Worm (Caenorhabditis elegans) whole organism, L4 larva: ENCODE measurements around the gene col-151.
A peak's percentile ranks its signal among the peaks of the same experiment; 100 is the strongest.

Experiments
- F10B5.3 ChIP-seq: sonication (generic microtip); optimal IDR thresholded peaks from 2 replicates; lab custom pipeline; 2016; ENCODE audit warnings: mild to moderate bottlenecking, missing genetic modification characterization, missing compliant biosample characterization
- F44E2.7 ChIP-seq: fragments of 200-800 bp; sonication (Bioruptor generic); IDR thresholded peaks from 2 replicates; pipeline ENCODE4 v2.1.2; 2022; ENCODE audit warnings: missing genetic modification characterization, missing compliant biosample characterization
- R02D3.7 ChIP-seq: fragments of 150-350 bp; sonication (generic microtip); optimal IDR thresholded peaks from 3 replicates; lab custom pipeline; 2014; ENCODE audit warnings: missing biosample characterization, missing genetic modification characterization
- Y5F2A.4 ChIP-seq: fragments of 200-800 bp; sonication (Bioruptor generic); optimal IDR thresholded peaks from 2 replicates; lab custom pipeline; 2018; ENCODE audit warnings: mild to moderate bottlenecking, missing genetic modification characterization, missing compliant biosample characterization
- Y75B8A.6 ChIP-seq: fragments of 200-800 bp; sonication (Bioruptor generic); IDR thresholded peaks from 2 replicates; pipeline ENCODE4 v1.3.6; 2022; ENCODE audit warnings: missing genetic modification reagents, missing genetic modification characterization, missing compliant biosample characterization
- ZK337.2 ChIP-seq: fragments of 200-800 bp; sonication (Bioruptor generic); IDR thresholded peaks from 2 replicates; pipeline ENCODE4 v1.3.6; 2022; ENCODE audit warnings: missing genetic modification reagents, missing genetic modification characterization, missing compliant biosample characterization
- aha-1 ChIP-seq: fragments of 150-350 bp; peaks from one replicate; lab custom pipeline; 2014; ENCODE audit warnings: missing biosample characterization, missing genetic modification characterization
- ama-1 ChIP-seq: fragments of 150-350 bp; optimal IDR thresholded peaks from 2 replicates; lab custom pipeline; 2014; ENCODE audit warnings: inconsistent platforms, mixed read lengths
- arid-1 ChIP-seq: fragments of 200-800 bp; sonication (Bioruptor generic); conservative IDR thresholded peaks from 2 replicates; pipeline ENCODE4 v1.3.6; 2022; ENCODE audit warnings: missing genetic modification reagents, missing genetic modification characterization, missing compliant biosample characterization
- attf-4 ChIP-seq: sonication (generic microtip); optimal IDR thresholded peaks from 3 replicates; lab custom pipeline; 2017; ENCODE audit warnings: missing biosample characterization, missing genetic modification characterization
- ceh-20 ChIP-seq: fragments of 200-800 bp; sonication (Bioruptor generic); IDR thresholded peaks from 2 replicates; pipeline ENCODE4 v1.3.6; 2022; ENCODE audit warnings: missing genetic modification reagents, missing genetic modification characterization, missing compliant biosample characterization
- ceh-28 ChIP-seq: fragments of 150-350 bp; optimal IDR thresholded peaks from 2 replicates; lab custom pipeline; 2014; ENCODE audit warnings: missing biosample characterization, missing genetic modification reagents, missing genetic modification characterization
- ceh-82 ChIP-seq: sonication (generic microtip); optimal IDR thresholded peaks from 2 replicates; lab custom pipeline; 2017; ENCODE audit warnings: missing biosample characterization, missing genetic modification characterization
- daf-16 ChIP-seq, 3 experiments: sonication (generic microtip); optimal IDR thresholded peaks; 2 replicates each; lab custom pipeline; 2016 to 2017; ENCODE audit warnings: missing genetic modification characterization in 3 of 3, missing genetic modification reagents in 3 of 3, mild to moderate bottlenecking in 2 of 3, missing compliant biosample characterization in 2 of 3, missing biosample characterization in 1 of 3, moderate library complexity in 1 of 3
- dmd-6 ChIP-seq: fragments of 200-800 bp; sonication (Bioruptor generic); IDR thresholded peaks from 2 replicates; pipeline ENCODE4 v1.3.6; 2022; ENCODE audit warnings: missing genetic modification reagents, missing genetic modification characterization, missing compliant biosample characterization
- dpl-1 ChIP-seq: fragments of 150-350 bp; optimal IDR thresholded peaks from 2 replicates; lab custom pipeline; 2014; ENCODE audit warnings: missing biosample characterization, missing genetic modification reagents, missing genetic modification characterization
- duxl-1 ChIP-seq: sonication (generic microtip); optimal IDR thresholded peaks from 2 replicates; lab custom pipeline; 2016; ENCODE audit warnings: mild to moderate bottlenecking, missing genetic modification characterization, moderate library complexity, missing compliant biosample characterization; ENCODE audit not compliant: poor library complexity
- dve-1 ChIP-seq: sonication (generic microtip); optimal IDR thresholded peaks from 2 replicates; lab custom pipeline; 2017; ENCODE audit warnings: antibody characterized with exemption, mild to moderate bottlenecking, missing genetic modification characterization, missing compliant biosample characterization; ENCODE audit not compliant: insufficient read depth
- egl-43 ChIP-seq: fragments of 200-800 bp; sonication (Bioruptor generic); IDR thresholded peaks from 2 replicates; pipeline ENCODE4 v1.3.6; 2022; ENCODE audit warnings: missing genetic modification reagents, missing genetic modification characterization, missing compliant biosample characterization
- fos-1 ChIP-seq: fragments of 150-350 bp; optimal IDR thresholded peaks from 2 replicates; lab custom pipeline; 2014; ENCODE audit warnings: missing biosample characterization, missing genetic modification characterization
- hif-1 ChIP-seq, 2 experiments: sonication (generic microtip); optimal IDR thresholded peaks; 2 replicates each; lab custom pipeline; 2016 to 2017; ENCODE audit warnings: missing compliant biosample characterization in 2 of 2, missing genetic modification characterization in 2 of 2, missing genetic modification reagents in 2 of 2, missing genotype in 2 of 2, mild to moderate bottlenecking in 1 of 2
- hlh-11 ChIP-seq: fragments of 200-800 bp; sonication (Bioruptor generic); optimal IDR thresholded peaks from 2 replicates; lab custom pipeline; 2018; ENCODE audit warnings: mild to moderate bottlenecking, missing genetic modification characterization, missing compliant biosample characterization
- hlh-30 ChIP-seq: sonication (generic microtip); optimal IDR thresholded peaks from 2 replicates; lab custom pipeline; 2017; ENCODE audit warnings: antibody characterized with exemption, mild to moderate bottlenecking, missing genetic modification characterization, missing compliant biosample characterization; ENCODE audit not compliant: insufficient read depth
- hmg-1.1 ChIP-seq: fragments of 200-800 bp; sonication (Bioruptor generic); IDR thresholded peaks from 2 replicates; pipeline ENCODE4 v1.3.6; 2022; ENCODE audit warnings: missing genetic modification reagents, missing genetic modification characterization, missing compliant biosample characterization
- lin-1 ChIP-seq: fragments of 200-800 bp; sonication (Bioruptor generic); IDR thresholded peaks from 2 replicates; pipeline ENCODE4 v1.3.6; 2022; ENCODE audit warnings: missing genetic modification reagents, missing genetic modification characterization, missing compliant biosample characterization
- lin-13 ChIP-seq: fragments of 150-350 bp; optimal IDR thresholded peaks from 2 replicates; lab custom pipeline; 2014; ENCODE audit warnings: missing biosample characterization, missing genetic modification reagents, missing genetic modification characterization
- lin-15B ChIP-seq: fragments of 150-350 bp; sonication (generic microtip); optimal IDR thresholded peaks from 3 replicates; lab custom pipeline; 2014; ENCODE audit warnings: missing biosample characterization, missing genetic modification characterization
- lin-38 ChIP-seq: fragments of 200-800 bp; sonication (Bioruptor generic); IDR thresholded peaks from 2 replicates; pipeline ENCODE4 v1.3.6; 2022; ENCODE audit warnings: missing genetic modification reagents, missing genetic modification characterization, missing compliant biosample characterization
- lir-3 ChIP-seq: sonication (generic microtip); optimal IDR thresholded peaks from 2 replicates; lab custom pipeline; 2016; ENCODE audit warnings: mild to moderate bottlenecking, missing genetic modification characterization, missing compliant biosample characterization
- lsy-2 ChIP-seq, 2 experiments: fragments of 150-350 bp in 1 of 2; sonication (generic microtip) in 1 of 2; optimal IDR thresholded peaks; 2 replicates each; lab custom pipeline; 2014 to 2017; ENCODE audit warnings: missing biosample characterization in 2 of 2, missing genetic modification characterization in 2 of 2
- mdl-1 ChIP-seq, 2 experiments: fragments of 150-350 bp in 1 of 2; sonication (generic microtip) in 1 of 2; optimal IDR thresholded peaks; 2 replicates each; lab custom pipeline; 2014 to 2017; ENCODE audit warnings: missing biosample characterization in 2 of 2, missing genetic modification characterization in 2 of 2
- mdt-29 ChIP-seq: fragments of 200-800 bp; sonication (Bioruptor generic); IDR thresholded peaks from 2 replicates; pipeline ENCODE4 v1.3.6; 2022; ENCODE audit warnings: missing genetic modification reagents, missing genetic modification characterization, missing compliant biosample characterization
- mes-2 ChIP-seq: sonication (generic microtip); optimal IDR thresholded peaks from 2 replicates; lab custom pipeline; 2016; ENCODE audit warnings: missing genotype, mild to moderate bottlenecking, missing genetic modification characterization, missing compliant biosample characterization; ENCODE audit not compliant: poor library complexity, severe bottlenecking
- mxl-3 ChIP-seq: fragments of 200-800 bp; sonication (Bioruptor generic); optimal IDR thresholded peaks from 2 replicates; lab custom pipeline; 2018; ENCODE audit warnings: mild to moderate bottlenecking, missing genetic modification characterization, missing compliant biosample characterization
- nhr-102 ChIP-seq: sonication (generic microtip); optimal IDR thresholded peaks from 2 replicates; lab custom pipeline; 2016; ENCODE audit warnings: mild to moderate bottlenecking, missing genetic modification characterization, moderate library complexity, missing compliant biosample characterization
- nhr-111 ChIP-seq: fragments of 200-800 bp; sonication (Bioruptor generic); optimal IDR thresholded peaks from 2 replicates; lab custom pipeline; 2018; ENCODE audit warnings: mild to moderate bottlenecking, missing genetic modification characterization, missing compliant biosample characterization
- nhr-237 ChIP-seq: sonication (generic microtip); optimal IDR thresholded peaks from 2 replicates; lab custom pipeline; 2017; ENCODE audit warnings: missing biosample characterization, missing genetic modification characterization
- nhr-28 ChIP-seq: fragments of 150-350 bp; optimal IDR thresholded peaks from 2 replicates; lab custom pipeline; 2014; ENCODE audit warnings: missing biosample characterization, missing genetic modification characterization
- nhr-42 ChIP-seq: fragments of 200-800 bp; sonication (Bioruptor generic); IDR thresholded peaks from 2 replicates; pipeline ENCODE4 v1.3.6; 2022; ENCODE audit warnings: missing genetic modification characterization, missing compliant biosample characterization
- pqm-1 ChIP-seq: sonication (generic microtip); optimal IDR thresholded peaks from 2 replicates; lab custom pipeline; 2017; ENCODE audit warnings: missing biosample characterization, missing genetic modification characterization
- rbr-2 ChIP-seq: sonication (generic microtip); optimal IDR thresholded peaks from 2 replicates; lab custom pipeline; 2016; ENCODE audit warnings: missing genotype, missing genetic modification characterization, missing compliant biosample characterization
- snpc-1.2 ChIP-seq: fragments of 200-800 bp; sonication (Bioruptor generic); IDR thresholded peaks from 2 replicates; pipeline ENCODE4 v1.3.6; 2022; ENCODE audit warnings: missing genetic modification reagents, missing genetic modification characterization, missing compliant biosample characterization
- snpc-4 ChIP-seq: fragments of 150-350 bp; optimal IDR thresholded peaks from 2 replicates; lab custom pipeline; 2014; ENCODE audit warnings: missing biosample characterization, missing genetic modification characterization
- unc-130 ChIP-seq: sonication (generic microtip); optimal IDR thresholded peaks from 2 replicates; lab custom pipeline; 2016; ENCODE audit warnings: missing genetic modification reagents, missing genetic modification characterization, missing compliant biosample characterization
- unc-62 ChIP-seq, 3 experiments: fragments of 150-350 bp in 1 of 3; sonication (generic microtip); optimal IDR thresholded peaks in 2 of 3; peaks in 1 of 3; 1 replicate in 1 of 3; 2 replicates in 2 of 3; lab custom pipeline; 2014 to 2017; ENCODE audit warnings: missing biosample characterization in 3 of 3, missing genetic modification characterization in 3 of 3, missing genetic modification reagents in 3 of 3, missing genotype in 1 of 3
- zip-2 ChIP-seq: fragments of 150-350 bp; optimal IDR thresholded peaks from 2 replicates; lab custom pipeline; 2014; ENCODE audit warnings: missing biosample characterization, missing genetic modification characterization
- ztf-11 ChIP-seq: fragments of 150-350 bp; optimal IDR thresholded peaks from 2 replicates; lab custom pipeline; 2014; ENCODE audit warnings: missing biosample characterization, missing genetic modification characterization

col-151 gene

DNA sequence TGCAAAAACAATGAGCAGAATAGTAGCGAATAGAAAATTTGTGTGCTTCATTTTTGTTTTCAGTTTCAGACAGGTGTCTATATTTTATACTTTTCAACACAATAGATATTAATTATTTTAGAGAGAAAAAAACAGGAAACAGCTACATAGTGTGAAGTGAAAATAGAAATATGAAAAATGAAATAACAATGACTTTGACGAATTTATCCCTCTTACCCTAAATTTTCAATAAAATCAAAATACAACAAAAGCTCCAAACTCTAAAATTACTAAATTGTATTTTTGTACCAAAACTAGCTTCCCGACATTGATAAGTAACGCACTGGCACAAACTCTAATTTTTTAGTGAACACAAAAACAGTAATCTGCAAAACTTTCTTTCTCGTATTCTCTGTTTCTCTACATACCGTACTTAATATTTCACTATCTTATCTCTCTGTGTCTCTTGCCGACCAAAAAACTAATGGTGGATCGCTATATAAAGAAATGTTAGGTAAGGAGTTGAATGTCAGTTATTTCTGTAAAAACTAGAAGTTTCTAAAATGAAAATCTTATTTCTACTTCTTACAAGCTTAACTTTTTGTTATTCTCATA lies at the start of gene col-151, which contains the start of gene ugt-1:
Gene col-151, minus strand, starts transcription at position 51 of the 594 bp plus-strand sequence.
Gene ugt-1, plus strand, starts transcription at position 491 of the 594 bp plus-strand sequence.
- no peak for TF ChIP-seq lin-1 (GFP tag; lab: Robert Waterston, UW)
- TF ChIP-seq lin-15B (tag; lab: Kevin White, UChicago), result no peak
- TF ChIP-seq zip-2 (tag; lab: Kevin White, UChicago), result no peak
- TF ChIP-seq nhr-28 (tag; lab: Kevin White, UChicago), result peak; percentile 63
- TF ChIP-seq arid-1 (GFP tag; lab: Robert Waterston, UW), result no peak
- TF ChIP-seq daf-16 (GFP tag; optimal IDR thresholded peaks at IDR 0.05; lab: Kevin White, UChicago), result no peak
- TF ChIP-seq daf-16 (tag; optimal IDR thresholded peaks at IDR 0.05; lab: Kevin White, UChicago), result peak; percentile 41
- no peak for TF ChIP-seq ztf-11
- TF ChIP-seq dve-1, result peak; percentile 34
- TF ChIP-seq hmg-1.1 (GFP tag; lab: Robert Waterston, UW), result no peak
- no peak for TF ChIP-seq F10B5.3 (tag; lab: Kevin White, UChicago)
- TF ChIP-seq snpc-4, result no peak
- no peak for TF ChIP-seq R02D3.7
- no peak for TF ChIP-seq egl-43 (GFP tag; lab: Robert Waterston, UW)
- no peak for TF ChIP-seq mdt-29
- no peak for TF ChIP-seq rbr-2 (tag; lab: Kevin White, UChicago)
- TF ChIP-seq hlh-11 (tag; lab: Kevin White, UChicago), result peak; percentile 15
- no peak for TF ChIP-seq hif-1 (tag; optimal IDR thresholded peaks at IDR 0.05; lab: Kevin White, UChicago)
- TF ChIP-seq Y75B8A.6, result no peak
- no peak for TF ChIP-seq dpl-1 (GFP tag; lab: Kevin White, UChicago)
- peak; percentile 46 for TF ChIP-seq dmd-6 (GFP tag; lab: Robert Waterston, UW)
- TF ChIP-seq lin-13 (GFP tag; lab: Kevin White, UChicago), result no peak
- TF ChIP-seq pqm-1 (tag; lab: Kevin White, UChicago), result peak; percentile 67
- TF ChIP-seq nhr-102 (tag; lab: Kevin White, UChicago), result no peak
- no peak for TF ChIP-seq Y5F2A.4

DNA sequence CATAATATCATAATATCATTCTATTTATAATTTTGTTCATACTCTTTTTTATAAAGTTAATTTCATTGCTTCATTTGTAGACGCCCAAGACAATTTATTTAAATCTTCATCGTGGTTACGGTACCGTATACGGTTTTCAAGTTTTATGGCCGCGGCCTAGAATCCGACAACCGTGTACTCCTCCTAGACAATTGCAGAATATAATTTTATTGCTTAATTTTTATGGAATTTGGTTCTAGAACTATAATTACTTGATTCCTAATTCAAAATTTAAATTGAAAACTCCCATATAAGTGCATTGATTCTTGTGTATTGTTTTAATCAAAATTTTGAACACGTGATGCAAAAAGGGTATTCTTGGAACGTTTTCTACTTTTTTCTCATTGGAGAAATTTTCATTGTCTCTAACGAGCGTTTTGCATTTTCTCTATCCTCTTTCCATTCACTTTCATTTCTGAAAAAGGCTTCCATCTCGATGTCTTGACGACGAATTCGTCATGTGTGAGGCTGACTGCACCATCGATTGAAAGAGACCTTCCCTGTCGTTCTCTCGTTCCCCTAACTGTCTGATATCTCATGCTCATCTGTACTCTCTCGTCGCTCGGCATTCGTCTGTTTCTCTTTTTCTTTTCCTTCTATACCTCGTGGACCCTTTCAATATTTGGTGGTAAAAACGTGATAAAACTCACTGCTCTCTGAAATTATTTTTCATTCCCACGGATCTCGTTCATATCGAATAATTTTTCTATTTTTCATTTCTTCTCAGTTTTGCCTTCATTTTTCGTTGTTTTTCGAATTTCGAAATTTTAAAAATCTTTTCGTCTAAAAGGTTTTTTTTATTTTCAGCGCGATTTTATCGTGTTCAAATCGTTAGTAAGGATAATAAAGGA lies 46.4 kb upstream of the col-151 start, which contains the start of gene pap-1:
Gene pap-1, plus strand, starts transcription at position 840 of the 890 bp plus-strand sequence.
- TF ChIP-seq mdl-1 (tag; optimal IDR thresholded peaks at IDR 0.05; lab: Kevin White, UChicago) (peak in 1 of 2 experiments; percentile 67), R02D3.7 (no peak), hif-1 (tag; optimal IDR thresholded peaks at IDR 0.05; lab: Kevin White, UChicago) (peak in 1 of 2 experiments; percentile 25), ceh-82 (tag; lab: Kevin White, UChicago) (no peak), ZK337.2 (no peak), ama-1 (lab: Kevin White, UChicago) (no peak), unc-130 (peak; percentile 6), lin-38 (GFP tag; lab: Robert Waterston, UW) (peak; percentile 20; the same call in 1 of the 2 replicates), attf-4 (tag; lab: Kevin White, UChicago) (no peak), unc-62 (GFP tag; optimal IDR thresholded peaks at IDR 0.05 in 1 of 2; lab: Kevin White, UChicago) (no peak), unc-62 (tag; optimal IDR thresholded peaks at IDR 0.05; lab: Kevin White, UChicago) (no peak), F44E2.7 (no peak), mes-2 (tag; lab: Kevin White, UChicago) (peak; percentile 75), ceh-20 (no peak), lsy-2 (tag; optimal IDR thresholded peaks at IDR 0.05; lab: Kevin White, UChicago) (peak in 1 of 2 experiments; percentile 36), duxl-1 (tag; lab: Kevin White, UChicago) (no peak), ceh-28 (tag; lab: Kevin White, UChicago) (peak; percentile 59), aha-1 (tag; lab: Kevin White, UChicago) (peak; percentile 15), nhr-111 (no peak), nhr-42 (GFP tag; lab: Robert Waterston, UW) (no peak), mxl-3 (GFP tag; lab: Kevin White, UChicago) (peak; percentile 28), fos-1 (no peak), egl-43 (GFP tag; lab: Robert Waterston, UW) (no peak), hlh-30 (tag; lab: Kevin White, UChicago) (peak; percentile 95), nhr-237 (tag; lab: Kevin White, UChicago) (no peak), snpc-1.2 (GFP tag; lab: Robert Waterston, UW) (no peak), lir-3 (tag; lab: Kevin White, UChicago) (no peak)
